Worm (Caenorhabditis elegans): ENCODE results near the gene rft-2.

DNA sequence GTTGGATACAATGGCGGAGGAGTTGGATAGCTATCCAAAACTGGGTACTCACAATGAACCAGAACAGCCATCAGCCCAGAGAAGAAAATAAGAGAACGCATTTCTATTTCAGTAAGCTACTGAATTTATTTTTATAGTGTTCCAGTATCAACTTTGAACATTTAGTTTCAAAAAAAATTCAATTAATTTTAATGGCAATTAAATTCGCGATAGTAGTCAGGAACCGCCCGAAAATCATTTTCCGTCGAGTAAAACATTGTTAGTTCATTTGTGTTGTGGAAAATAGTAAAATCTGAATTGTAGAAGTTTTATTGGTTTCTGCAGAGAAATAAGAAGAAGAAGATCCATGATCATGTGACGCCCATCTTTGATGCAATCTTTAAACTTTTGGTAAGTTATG is 32.2 kb downstream of the rft-2 start, which contains the start of gene Y47D7A.6:
- TF ChIP-seq nhr-12 (tag; optimal IDR thresholded peaks at IDR 0.05) (no peak), elt-1 (tag; optimal IDR thresholded peaks at IDR 0.05) (no peak), egl-27 (tag; optimal IDR thresholded peaks at IDR 0.05) (no peak), jun-1 (tag; optimal IDR thresholded peaks at IDR 0.05) (no peak), elt-3 (tag; optimal IDR thresholded peaks at IDR 0.05) (no peak), nhr-76 (tag; optimal IDR thresholded peaks at IDR 0.05) (no peak), nfya-1 (tag; optimal IDR thresholded peaks at IDR 0.05; ENCODE audit: insufficient read depth) (no peak), ama-1 (optimal IDR thresholded peaks at IDR 0.05) (no peak), unc-62 (GFP tag; optimal IDR thresholded peaks at IDR 0.05) (no peak)
